Worm (Caenorhabditis elegans): ENCODE results near the gene cex-1.

DNA sequence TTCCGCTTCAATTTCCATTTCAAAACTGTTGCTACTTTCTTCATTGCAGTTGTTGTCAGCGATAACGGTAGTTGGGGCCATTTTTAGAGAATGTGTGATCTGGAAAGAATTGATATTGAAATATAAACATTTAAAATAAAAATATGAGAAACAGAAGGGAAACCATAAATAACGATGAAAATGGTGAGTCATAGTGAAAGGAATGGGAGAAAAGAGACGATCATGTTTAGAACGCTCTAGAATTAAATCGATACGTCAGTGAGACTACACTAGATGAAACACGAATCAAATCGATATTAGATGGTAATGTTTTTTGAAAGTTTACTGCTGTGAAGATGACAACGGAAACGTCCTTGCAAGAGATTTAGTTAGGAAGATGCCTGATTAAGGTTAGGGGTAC lies 38.6 kb upstream of the cex-1 start, which contains the start of the genes EEED8.12 and EEED8.4:
- TF ChIP-seq ztf-29 (GFP tag; IDR thresholded peaks at IDR 0.05), result no peak
- TF ChIP-seq klf-2 (GFP tag; conservative IDR thresholded peaks at IDR 0.05), result no peak
